Fruit fly (Drosophila melanogaster) whole organism, embryonic: ENCODE measurements around the gene CG34276.

ENCODE experiments used
- CG10209 ChIP-seq: fragments of 200-800 bp; sonication (Bioruptor generic); optimal IDR thresholded peaks from 3 replicates; lab custom pipeline; 2017; ENCODE audit warnings: missing biosample characterization, mild to moderate bottlenecking, missing genetic modification characterization, missing genetic modification reagents
- CG13123 ChIP-seq: fragments of 200-800 bp; sonication (Bioruptor generic); optimal IDR thresholded peaks from 2 replicates; lab custom pipeline; 2016; ENCODE audit warnings: missing biosample characterization, missing genetic modification characterization
- CG14014 ChIP-seq: fragments of 200-800 bp; sonication (Bioruptor generic); IDR thresholded peaks from 2 replicates; pipeline ENCODE4 v1.3.6; 2022; ENCODE audit warnings: missing biosample characterization, missing genetic modification characterization
- CG15601 ChIP-seq: fragments of 200-800 bp; sonication (Bioruptor generic); optimal IDR thresholded peaks from 3 replicates; lab custom pipeline; 2019; ENCODE audit warnings: missing biosample characterization, mild to moderate bottlenecking, missing genetic modification characterization, moderate library complexity
- CG18011 ChIP-seq: fragments of 200-800 bp; sonication (Bioruptor generic); optimal IDR thresholded peaks from 2 replicates; lab custom pipeline; 2017; ENCODE audit warnings: missing biosample characterization, missing genetic modification characterization, mild to moderate bottlenecking, moderate library complexity, missing genotype
- CG3065 ChIP-seq: fragments of 200-800 bp; sonication (Bioruptor generic); optimal IDR thresholded peaks from 2 replicates; lab custom pipeline; 2016; ENCODE audit warnings: missing biosample characterization, missing genetic modification characterization
- Deaf1 ChIP-seq: fragments of 200-800 bp; optimal IDR thresholded peaks from 3 replicates; lab custom pipeline; 2019; ENCODE audit warnings: missing biosample characterization, mild to moderate bottlenecking, missing genetic modification characterization, moderate library complexity
- Side ChIP-seq: fragments of 200-800 bp; sonication (Bioruptor generic); optimal IDR thresholded peaks from 2 replicates; lab custom pipeline; 2016; ENCODE audit warnings: missing biosample characterization, missing genetic modification characterization
- danr ChIP-seq: fragments of 200-800 bp; sonication (Bioruptor generic); IDR thresholded peaks from 2 replicates; pipeline ENCODE4 v1.3.6; 2022; ENCODE audit warnings: missing biosample characterization, missing genetic modification characterization
- eyg ChIP-seq: fragments of 200-800 bp; sonication (Bioruptor generic); optimal IDR thresholded peaks from 3 replicates; lab custom pipeline; 2016; ENCODE audit warnings: missing biosample characterization, missing genetic modification characterization
- gro ChIP-seq: fragments of 200-800 bp; sonication (Bioruptor generic); optimal IDR thresholded peaks from 2 replicates; lab custom pipeline; 2016; ENCODE audit warnings: missing biosample characterization, missing genetic modification characterization
- mirr ChIP-seq: fragments of 200-800 bp; sonication (Bioruptor generic); optimal IDR thresholded peaks from 3 replicates; lab custom pipeline; 2018; ENCODE audit warnings: missing biosample characterization, mild to moderate bottlenecking, missing genetic modification characterization
- p53 ChIP-seq: fragments of 200-800 bp; sonication (Bioruptor generic); optimal IDR thresholded peaks from 2 replicates; lab custom pipeline; 2016; ENCODE audit warnings: missing biosample characterization, missing genetic modification characterization
- sd ChIP-seq: fragments of 200-800 bp; sonication (Bioruptor generic); optimal IDR thresholded peaks from 3 replicates; lab custom pipeline; 2018; ENCODE audit warnings: missing biosample characterization, mild to moderate bottlenecking, missing genetic modification characterization, moderate library complexity

DNA sequence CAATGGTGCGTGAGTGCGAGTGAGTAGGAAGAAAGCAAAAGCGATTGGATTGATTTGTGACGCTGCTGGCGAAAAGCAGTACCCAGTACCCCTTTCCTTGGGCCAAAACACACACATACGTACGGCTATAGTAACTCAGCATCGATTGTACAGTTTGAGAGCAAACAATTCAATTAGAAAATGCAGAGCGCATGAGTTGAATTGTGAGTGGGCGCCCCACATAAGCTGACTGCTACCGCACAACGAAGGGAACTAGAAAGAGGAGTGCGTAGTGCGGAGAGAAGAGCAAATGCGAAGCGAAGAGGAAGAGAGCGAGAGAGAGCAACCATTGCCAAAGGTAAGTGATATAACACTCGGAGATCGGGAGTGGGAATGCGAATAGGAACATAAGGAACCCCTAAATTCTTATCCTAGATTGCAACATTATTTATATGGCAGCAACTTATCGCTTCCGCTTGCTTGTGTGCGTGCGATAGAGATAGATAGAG, 48.1 kb downstream of the CG34276 start:
- no peak for TF ChIP-seq gro
- TF ChIP-seq eyg (GFP tag; lab: Kevin White, UChicago): no peak
- TF ChIP-seq CG10209 (GFP tag; lab: Kevin White, UChicago): no peak
- TF ChIP-seq sd (tag; lab: Kevin White, UChicago): peak; percentile 38
- TF ChIP-seq CG14014 (GFP tag; lab: Robert Waterston, UW): no peak
- TF ChIP-seq Deaf1 (tag; lab: Kevin White, UChicago): peak; percentile 28
- no peak for TF ChIP-seq p53 (GFP tag; lab: Kevin White, UChicago)
- TF ChIP-seq CG3065: no peak
- peak; percentile 25 for TF ChIP-seq mirr (GFP tag; lab: Kevin White, UChicago)
- peak; percentile 89 for TF ChIP-seq CG15601 (tag; lab: Kevin White, UChicago)
- TF ChIP-seq CG18011: peak; percentile 99
- no peak for TF ChIP-seq Side (GFP tag; lab: Kevin White, UChicago)
- TF ChIP-seq danr (GFP tag; lab: Robert Waterston, UW): no peak
- TF ChIP-seq CG13123 (GFP tag; lab: Kevin White, UChicago): no peak
